Worm (Caenorhabditis elegans): ENCODE results near the gene math-38.
A peak's percentile ranks its signal among the peaks of the same experiment; 100 is the strongest.

math-38 gene

ce11 chrII:1621795-1622194, 42.0 kb upstream of the math-38 start (continued):
- TF ChIP-seq dmd-8 (GFP tag; IDR thresholded peaks at IDR 0.05) (no peak), zfp-2 (tag; optimal IDR thresholded peaks at IDR 0.05) (no peak), lin-1 (GFP tag; IDR thresholded peaks at IDR 0.05) (no peak), mxl-3 (GFP tag; optimal IDR thresholded peaks at IDR 0.05) (peak; percentile 15), saeg-2 (GFP tag; IDR thresholded peaks at IDR 0.05) (no peak), Y48G9A.11 (GFP tag; IDR thresholded peaks at IDR 0.05) (no peak), rbr-2 (tag; optimal IDR thresholded peaks at IDR 0.05) (no peak), dpl-1 (GFP tag; optimal IDR thresholded peaks at IDR 0.05) (no peak), daf-19 (GFP tag; conservative IDR thresholded peaks at IDR 0.05) (no peak), unc-62 (GFP tag; optimal IDR thresholded peaks at IDR 0.05 in 1 of 2) (peak in 1 of 2 experiments; percentile 71), unc-62 (tag; optimal IDR thresholded peaks at IDR 0.05) (no peak), F26F4.8 (GFP tag; conservative IDR thresholded peaks at IDR 0.05) (no peak)

ce11 chrII:1621180-1621579, 41.4 kb upstream of the math-38 start, which contains the start of gene fbxa-158:
fbxa-158 (minus strand) TSS chrII:1621280.
- TF ChIP-seq zfp-3 (GFP tag; conservative IDR thresholded peaks at IDR 0.05) (no peak), duxl-1 (tag; optimal IDR thresholded peaks at IDR 0.05; ENCODE audit: poor library complexity) (no peak)

ce11 chrII:1618948-1619347, 39.2 kb upstream of the math-38 start, which contains the start of gene fbxa-166:
fbxa-166 (minus strand) TSS chrII:1619048.
- TF ChIP-seq dmd-8 (GFP tag; IDR thresholded peaks at IDR 0.05) = no peak
- no peak for TF ChIP-seq lin-1 (GFP tag; IDR thresholded peaks at IDR 0.05)
- peak; percentile 45 for TF ChIP-seq aha-1 (tag)

ce11 chrII:1616382-1616781, 36.6 kb upstream of the math-38 start, which contains the start of gene fbxa-165:
fbxa-165 (minus strand) TSS chrII:1616482.
- TF ChIP-seq ceh-20 (GFP tag; IDR thresholded peaks at IDR 0.05) (no peak), unc-62 (GFP tag; optimal IDR thresholded peaks at IDR 0.05 in 1 of 2) (peak in 1 of 2 experiments; percentile 36), unc-62 (tag; optimal IDR thresholded peaks at IDR 0.05) (no peak)

ce11 chrII:1613972-1614371, 34.2 kb upstream of the math-38 start, which contains the start of gene fbxa-164:
fbxa-164 (minus strand) TSS chrII:1614072.
- TF ChIP-seq nhr-41 (GFP tag; IDR thresholded peaks at IDR 0.05) (no peak), arid-1 (GFP tag; conservative IDR thresholded peaks at IDR 0.05) (no peak), nhr-28 (tag; optimal IDR thresholded peaks at IDR 0.05) (peak; percentile 13), daf-16 (GFP tag; optimal IDR thresholded peaks at IDR 0.05) (no peak), daf-16 (tag; optimal IDR thresholded peaks at IDR 0.05) (peak; percentile 73)

- TF ChIP-seq egl-43 (GFP tag; IDR thresholded peaks at IDR 0.05) (no peak), dmd-8 (GFP tag; IDR thresholded peaks at IDR 0.05) (no peak), ces-1 (GFP tag; optimal IDR thresholded peaks at IDR 0.05) (no peak), unc-62 (GFP tag; optimal IDR thresholded peaks at IDR 0.05 in 1 of 2) (peak in 1 of 2 experiments; percentile 28), unc-62 (tag; optimal IDR thresholded peaks at IDR 0.05) (no peak), nhr-28 (tag; optimal IDR thresholded peaks at IDR 0.05) (peak; percentile 13), T20F7.1 (GFP tag; optimal IDR thresholded peaks at IDR 0.05) (no peak), T26A8.4 (GFP tag; IDR thresholded peaks at IDR 0.05) (no peak), daf-16 (GFP tag; optimal IDR thresholded peaks at IDR 0.05) (no peak), daf-16 (tag; optimal IDR thresholded peaks at IDR 0.05) (peak; percentile 19), egl-27 (tag; optimal IDR thresholded peaks at IDR 0.05) (no peak), daf-19 (GFP tag; conservative IDR thresholded peaks at IDR 0.05) (no peak), pqm-1 (tag; optimal IDR thresholded peaks at IDR 0.05) (peak; percentile 41)
Observed at ce11 chrII:1610630-1611029, 30.8 kb upstream of the math-38 start, which contains the start of gene fbxa-163. fbxa-163 (minus strand) TSS chrII:1610730.

ce11 chrII:1608915-1609314, 29.1 kb upstream of the math-38 start:
- TF ChIP-seq gei-8 (GFP tag; optimal IDR thresholded peaks at IDR 0.05) (no peak), arid-1 (GFP tag; conservative IDR thresholded peaks at IDR 0.05) (no peak), F37D6.2 (tag; optimal IDR thresholded peaks at IDR 0.05) (no peak), nhr-76 (tag; optimal IDR thresholded peaks at IDR 0.05) (no peak), D1046.2 (GFP tag; IDR thresholded peaks at IDR 0.05) (no peak), lin-15B (tag; optimal IDR thresholded peaks at IDR 0.05) (no peak), lin-29 (GFP tag; IDR thresholded peaks at IDR 0.05) (no peak), daf-16 (GFP tag; optimal IDR thresholded peaks at IDR 0.05) (no peak), daf-16 (tag; optimal IDR thresholded peaks at IDR 0.05) (peak; percentile 85), hif-1 (tag; optimal IDR thresholded peaks at IDR 0.05) (no peak), fkh-10 (GFP tag; optimal IDR thresholded peaks at IDR 0.05) (no peak), php-3 (GFP tag; IDR thresholded peaks at IDR 0.05) (no peak), ceh-82 (tag; optimal IDR thresholded peaks at IDR 0.05) (no peak), nhr-25 (tag; optimal IDR thresholded peaks at IDR 0.05; ENCODE audit: borderline replicate concordance, insufficient read depth) (no peak), nhr-28 (tag; optimal IDR thresholded peaks at IDR 0.05) (peak; percentile 59), hlh-11 (tag; optimal IDR thresholded peaks at IDR 0.05) (peak; percentile 56), dmd-8 (GFP tag; IDR thresholded peaks at IDR 0.05) (no peak)

Data from whole organism, L4 larva.